Worm (Caenorhabditis elegans): ENCODE measurements around the gene snx-17.

The snx-17 gene

ce11 chrX:13143762-13144732, 22.0 kb upstream of the snx-17 start (continued):
- TF ChIP-seq attf-4 (tag; optimal IDR thresholded peaks at IDR 0.05) (no peak), ZK337.2 (GFP tag; IDR thresholded peaks at IDR 0.05) (no peak), lin-15B (tag; optimal IDR thresholded peaks at IDR 0.05) (no peak), zag-1 (tag; optimal IDR thresholded peaks at IDR 0.05) (no peak), fos-1 (tag; optimal IDR thresholded peaks at IDR 0.05) (peak; percentile 15), gei-8 (GFP tag; optimal IDR thresholded peaks at IDR 0.05) (no peak), T20F7.1 (GFP tag; optimal IDR thresholded peaks at IDR 0.05) (peak; percentile 6), jun-1 (tag; optimal IDR thresholded peaks at IDR 0.05) (peak; percentile 74), pqm-1 (tag; optimal IDR thresholded peaks at IDR 0.05) (peak; percentile 33), F44E2.7 (GFP tag; IDR thresholded peaks at IDR 0.05) (no peak), fkh-10 (GFP tag; optimal IDR thresholded peaks at IDR 0.05) (peak; percentile 47), dmd-8 (GFP tag; IDR thresholded peaks at IDR 0.05) (0 out of 2 replicates have a peak, but pooled peaks have one; percentile 41), F37D6.2 (tag; optimal IDR thresholded peaks at IDR 0.05) (peak; percentile 26), nhr-76 (tag; optimal IDR thresholded peaks at IDR 0.05) (no peak), vab-7 (GFP tag; IDR thresholded peaks at IDR 0.05) (no peak), ztf-11 (tag; optimal IDR thresholded peaks at IDR 0.05) (no peak), daf-8 (GFP tag; IDR thresholded peaks at IDR 0.05) (no peak), mxl-3 (GFP tag; optimal IDR thresholded peaks at IDR 0.05) (peak; percentile 91), dpl-1 (GFP tag; optimal IDR thresholded peaks at IDR 0.05) (peak; percentile 28), duxl-1 (tag; optimal IDR thresholded peaks at IDR 0.05; ENCODE audit: poor library complexity) (peak; percentile 26), R02D3.7 (tag; optimal IDR thresholded peaks at IDR 0.05) (no peak), T26A8.4 (GFP tag; IDR thresholded peaks at IDR 0.05) (peak; percentile 47; the same call in 1 of the 2 replicates), php-3 (GFP tag; IDR thresholded peaks at IDR 0.05) (0 out of 2 replicates have a peak, but pooled peaks have one; percentile 51), ceh-44 (GFP tag; IDR thresholded peaks at IDR 0.05) (no peak), nhr-6 (tag; optimal IDR thresholded peaks at IDR 0.05) (peak; percentile 40), rbr-2 (tag; optimal IDR thresholded peaks at IDR 0.05) (peak; percentile 84), nhr-28 (tag; optimal IDR thresholded peaks at IDR 0.05) (peak; percentile 44), cey-2 (tag; optimal IDR thresholded peaks at IDR 0.05; ENCODE audit: borderline replicate concordance, insufficient read depth) (no peak), nhr-25 (tag; optimal IDR thresholded peaks at IDR 0.05; ENCODE audit: borderline replicate concordance, insufficient read depth) (no peak), ZK546.5 (tag; optimal IDR thresholded peaks at IDR 0.05) (no peak), spr-3 (GFP tag; optimal IDR thresholded peaks at IDR 0.05) (no peak), daf-12 (tag; optimal IDR thresholded peaks at IDR 0.05) (no peak), hlh-30 (tag; optimal IDR thresholded peaks at IDR 0.05; ENCODE audit: insufficient read depth) (peak; percentile 94), saeg-2 (GFP tag; IDR thresholded peaks at IDR 0.05) (0 out of 2 replicates have a peak, but pooled peaks have one; percentile 18), tra-1 (GFP tag; IDR thresholded peaks at IDR 0.05) (0 out of 2 replicates have a peak, but pooled peaks have one; percentile 61), tag-97 (GFP tag; IDR thresholded peaks at IDR 0.05) (no peak), spr-1 (tag; optimal IDR thresholded peaks at IDR 0.05) (no peak)

ce11 chrX:13143236-13143635, 21.1 kb upstream of the snx-17 start:
- TF ChIP-seq rbr-2 (tag; optimal IDR thresholded peaks at IDR 0.05) (peak; percentile 43), ces-1 (GFP tag; optimal IDR thresholded peaks at IDR 0.05) (no peak), nhr-102 (tag; optimal IDR thresholded peaks at IDR 0.05) (peak; percentile 6), ceh-20 (GFP tag; IDR thresholded peaks at IDR 0.05) (no peak), nhr-25 (tag; optimal IDR thresholded peaks at IDR 0.05; ENCODE audit: borderline replicate concordance, insufficient read depth) (no peak)
